Fruit fly (Drosophila melanogaster) whole organism, adult: ENCODE data around the gene Ho.
A peak's percentile ranks its signal among the peaks of the same experiment; 100 is the strongest.

Source experiments
- CG11617 ChIP-seq: fragments of 200-800 bp; sonication (Bioruptor generic); optimal IDR thresholded peaks from 2 replicates; lab custom pipeline; 2017; ENCODE audit warnings: mild to moderate bottlenecking, missing biosample characterization, missing genetic modification reagents, missing genetic modification characterization
- CG12768 ChIP-seq: fragments of 200-800 bp; sonication (Bioruptor generic); optimal IDR thresholded peaks from 2 replicates; lab custom pipeline; 2017; ENCODE audit warnings: missing biosample characterization, missing genetic modification characterization, mild to moderate bottlenecking, moderate library complexity, missing genetic modification reagents
- CG14711 ChIP-seq: fragments of 200-800 bp; sonication (Bioruptor generic); optimal IDR thresholded peaks from 2 replicates; lab custom pipeline; 2018; ENCODE audit warnings: missing biosample characterization, mild to moderate bottlenecking, missing genetic modification characterization, moderate library complexity
- CG7101 ChIP-seq: fragments of 200-800 bp; sonication (Bioruptor generic); optimal IDR thresholded peaks from 2 replicates; lab custom pipeline; 2018; ENCODE audit warnings: missing biosample characterization, mild to moderate bottlenecking, missing genetic modification characterization, moderate library complexity
- Hr96 ChIP-seq: fragments of 200-800 bp; sonication (Bioruptor generic); optimal IDR thresholded peaks from 2 replicates; lab custom pipeline; 2016; ENCODE audit warnings: missing biosample characterization, missing genetic modification characterization
- bab1 ChIP-seq: fragments of 200-800 bp; sonication (Bioruptor generic); optimal IDR thresholded peaks from 3 replicates; lab custom pipeline; 2019; ENCODE audit warnings: missing biosample characterization, mild to moderate bottlenecking, missing genetic modification characterization, moderate library complexity
- cnc ChIP-seq, 2 experiments: fragments of >200 bp; optimal IDR thresholded peaks; 2 replicates each; lab custom pipeline; 2017
- kay ChIP-seq: fragments of 200-800 bp; sonication (Bioruptor generic); peaks from one replicate; lab custom pipeline; 2016; ENCODE audit warnings: missing biosample characterization, missing genetic modification characterization, borderline replicate concordance
- ovo ChIP-seq: fragments of 200-800 bp; sonication (Bioruptor generic); optimal IDR thresholded peaks from 2 replicates; lab custom pipeline; 2016; ENCODE audit warnings: missing biosample characterization, missing genetic modification characterization
- tj ChIP-seq: fragments of 200-800 bp; sonication (Bioruptor generic); optimal IDR thresholded peaks from 3 replicates; lab custom pipeline; 2017; ENCODE audit warnings: missing biosample characterization, mild to moderate bottlenecking, missing genetic modification characterization, moderate library complexity
- toe ChIP-seq: fragments of 200-800 bp; sonication (Bioruptor generic); optimal IDR thresholded peaks from 2 replicates; lab custom pipeline; 2016; ENCODE audit warnings: missing biosample characterization, missing genetic modification characterization

DNA sequence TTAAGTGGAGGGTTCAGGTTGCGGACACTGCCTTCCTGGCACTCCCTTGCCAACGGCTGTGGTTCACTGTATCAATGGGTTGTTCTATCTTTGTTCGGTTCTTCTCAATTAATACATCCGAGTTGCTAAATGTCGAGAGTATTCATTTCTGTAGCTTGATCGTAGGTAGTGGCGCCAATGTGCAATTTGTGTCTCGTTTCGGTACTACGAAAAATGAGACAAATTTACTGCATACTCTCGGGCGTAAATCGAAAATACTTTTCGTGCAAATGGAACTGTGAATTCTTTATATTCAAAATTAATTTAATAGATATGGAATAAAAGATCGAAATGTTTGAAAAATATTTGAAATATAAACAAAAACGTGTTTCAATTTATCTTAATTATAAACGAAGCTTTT, 14.0 kb upstream of the Ho start:
- TF ChIP-seq CG11617, result no peak
- TF ChIP-seq CG14711 (tag; lab: Kevin White, UChicago), result no peak
- TF ChIP-seq tj (GFP tag; lab: Kevin White, UChicago), result no peak
- TF ChIP-seq CG12768 (GFP tag; lab: Kevin White, UChicago), result no peak
- TF ChIP-seq kay (GFP tag; lab: Kevin White, UChicago), result no peak
- no peak for TF ChIP-seq Hr96 (GFP tag; lab: Kevin White, UChicago)
- no peak for TF ChIP-seq CG7101 (tag; lab: Kevin White, UChicago)
- no peak for TF ChIP-seq cnc (optimal IDR thresholded peaks at IDR 0.05; lab: Kevin White, UChicago)
- no peak for TF ChIP-seq toe (GFP tag; lab: Kevin White, UChicago)
- TF ChIP-seq bab1 (GFP tag; lab: Kevin White, UChicago), result peak; percentile 47
- TF ChIP-seq ovo, result no peak
